Fruit fly (Drosophila melanogaster): ENCODE data around the gene RecQ4.
A peak's percentile ranks its signal among the peaks of the same experiment; 100 is the strongest.

The RecQ4 gene

dm6 chr3L:8175818-8176217 lies at the start of gene RecQ4 (continued):
- TF ChIP-seq Dfd (GFP tag; optimal IDR thresholded peaks at IDR 0.05), result no peak
- no peak for TF ChIP-seq tx (GFP tag; optimal IDR thresholded peaks at IDR 0.05)
- TF ChIP-seq wek (GFP tag; optimal IDR thresholded peaks at IDR 0.05), result no peak
- no peak for TF ChIP-seq CG16815 (GFP tag; optimal IDR thresholded peaks at IDR 0.05)
- peak; percentile 44; the same call in 2 of the 3 replicates for TF ChIP-seq CG34224 (GFP tag; IDR thresholded peaks at IDR 0.05; ENCODE audit: partially characterized antibody)
- no peak for TF ChIP-seq cwo (GFP tag; optimal IDR thresholded peaks at IDR 0.05)
- peak; percentile 51; the same call in 1 of the 2 replicates for TF ChIP-seq CG13287 (GFP tag; IDR thresholded peaks at IDR 0.05; ENCODE audit: partially characterized antibody)
- TF ChIP-seq ind (GFP tag; optimal IDR thresholded peaks at IDR 0.05), result no peak
- no peak for TF ChIP-seq Kr (GFP tag; optimal IDR thresholded peaks at IDR 0.05)
- TF ChIP-seq HmgZ (tag; optimal IDR thresholded peaks at IDR 0.05), result peak; percentile 40
- no peak for TF ChIP-seq CG2129 (GFP tag; IDR thresholded peaks at IDR 0.05; ENCODE audit: partially characterized antibody)
- TF ChIP-seq CG6791 (GFP tag; IDR thresholded peaks at IDR 0.05; ENCODE audit: partially characterized antibody), result peak; percentile 37; the same call in 1 of the 3 replicates
- TF ChIP-seq CG2116 (GFP tag; optimal IDR thresholded peaks at IDR 0.05), result peak; percentile 40
- TF ChIP-seq sens (GFP tag), result peak; percentile 77
- TF ChIP-seq Hand (GFP tag; optimal IDR thresholded peaks at IDR 0.05), result no peak
- TF ChIP-seq CG30403 (GFP tag; optimal IDR thresholded peaks at IDR 0.05), result peak; percentile 26
- TF ChIP-seq phol (tag; optimal IDR thresholded peaks at IDR 0.05), result peak; percentile 22
- TF ChIP-seq Opbp (GFP tag; IDR thresholded peaks at IDR 0.05; ENCODE audit: partially characterized antibody), result peak; percentile 53; the same call in 1 of the 3 replicates
- peak in 1 of 2 experiments; percentile 7 for TF ChIP-seq dpn (GFP tag; optimal IDR thresholded peaks at IDR 0.05)
- peak; percentile 10 for TF ChIP-seq zfh2 (GFP tag; optimal IDR thresholded peaks at IDR 0.05)
- no peak for TF ChIP-seq lilli (GFP tag; optimal IDR thresholded peaks at IDR 0.05)
- peak; percentile 40 for TF ChIP-seq YL-1 (GFP tag; optimal IDR thresholded peaks at IDR 0.05)
- no peak for TF ChIP-seq CG4730 (GFP tag; IDR thresholded peaks at IDR 0.05)
- TF ChIP-seq CG11398 (GFP tag; optimal IDR thresholded peaks at IDR 0.05), result no peak
- TF ChIP-seq CG30020 (tag; optimal IDR thresholded peaks at IDR 0.05), result no peak
- TF ChIP-seq CG10267 (tag; optimal IDR thresholded peaks at IDR 0.05), result peak; percentile 31
- TF ChIP-seq slp2 (GFP tag; optimal IDR thresholded peaks at IDR 0.05), result no peak
- peak; percentile 54 for TF ChIP-seq bigmax (GFP tag; optimal IDR thresholded peaks at IDR 0.05)
- no peak for TF ChIP-seq CG8478 (optimal IDR thresholded peaks at IDR 0.05)
- TF ChIP-seq Side (GFP tag; optimal IDR thresholded peaks at IDR 0.05), result no peak
- peak; percentile 54 for TF ChIP-seq amos (GFP tag; IDR thresholded peaks at IDR 0.05; ENCODE audit: partially characterized antibody)
- no peak for TF ChIP-seq CG15269 (tag; optimal IDR thresholded peaks at IDR 0.05)
- TF ChIP-seq Adf1 (GFP tag; IDR thresholded peaks at IDR 0.05), result no peak
- peak; percentile 48 for TF ChIP-seq HmgD (GFP tag; optimal IDR thresholded peaks at IDR 0.05)
- TF ChIP-seq CG3726 (GFP tag; IDR thresholded peaks at IDR 0.05), result no peak
- no peak for TF ChIP-seq Abd-B (GFP tag; optimal IDR thresholded peaks at IDR 0.05)
- no peak for TF ChIP-seq Mes4 (GFP tag; optimal IDR thresholded peaks at IDR 0.05)
- TF ChIP-seq CG3847 (GFP tag; IDR thresholded peaks at IDR 0.05), result peak; percentile 87
- TF ChIP-seq repo (GFP tag; optimal IDR thresholded peaks at IDR 0.05), result no peak
- TF ChIP-seq ac (GFP tag; optimal IDR thresholded peaks at IDR 0.05), result peak; percentile 13
- TF ChIP-seq inv (GFP tag; IDR thresholded peaks at IDR 0.05; ENCODE audit: partially characterized antibody), result peak; percentile 29; the same call in 1 of the 2 replicates
- no peak for TF ChIP-seq NC2α (GFP tag; optimal IDR thresholded peaks at IDR 0.05)
- no peak for TF ChIP-seq bsh (GFP tag; optimal IDR thresholded peaks at IDR 0.05)
- peak; percentile 35 for TF ChIP-seq CoRest (tag; optimal IDR thresholded peaks at IDR 0.05)
- TF ChIP-seq Mad (GFP tag; optimal IDR thresholded peaks at IDR 0.05), result peak; percentile 18
- TF ChIP-seq Sry-δ (GFP tag; optimal IDR thresholded peaks at IDR 0.05), result peak; percentile 45
- peak; percentile 26; the same call in 1 of the 3 replicates for TF ChIP-seq knrl (GFP tag; IDR thresholded peaks at IDR 0.05; ENCODE audit: partially characterized antibody)
- TF ChIP-seq Dp (GFP tag; optimal IDR thresholded peaks at IDR 0.05), result peak; percentile 97
- no peak for TF ChIP-seq HLH4C (GFP tag; IDR thresholded peaks at IDR 0.05; ENCODE audit: partially characterized antibody)
- TF ChIP-seq chn (GFP tag; optimal IDR thresholded peaks at IDR 0.05), result no peak
